Worm (Caenorhabditis elegans): ENCODE data around the gene hda-1.

- TF ChIP-seq med-1 (GFP tag; optimal IDR thresholded peaks at IDR 0.05; ENCODE audit: insufficient read depth) = no peak
- no peak for TF ChIP-seq cog-1 (tag; optimal IDR thresholded peaks at IDR 0.05)
- TF ChIP-seq flt-1 (GFP tag; IDR thresholded peaks at IDR 0.05) = no peak
- TF ChIP-seq tab-1 (GFP tag; IDR thresholded peaks at IDR 0.05) = no peak
- no peak for TF ChIP-seq klf-2 (GFP tag; conservative IDR thresholded peaks at IDR 0.05)
- no peak for TF ChIP-seq ztf-23 (GFP tag; IDR thresholded peaks at IDR 0.05)
- TF ChIP-seq ztf-29 (GFP tag; IDR thresholded peaks at IDR 0.05) = no peak
- no peak for TF ChIP-seq ref-1 (GFP tag; conservative IDR thresholded peaks at IDR 0.05)
- no peak for TF ChIP-seq T22C8.4 (GFP tag; IDR thresholded peaks at IDR 0.05)
Observed at ce11 chrV:14476680-14477079, 48.5 kb upstream of the hda-1 start, which contains the start of gene clec-54.

Data from whole organism, midembryonic.